Worm (Caenorhabditis elegans) whole organism, young adult: Measurements from ENCODE around the gene del-8.

ENCODE experiments used
- B0035.1 ChIP-seq: sonication (generic microtip); optimal IDR thresholded peaks from 2 replicates; lab custom pipeline; 2016; ENCODE audit warnings: missing genetic modification characterization, mild to moderate bottlenecking, missing compliant biosample characterization, missing genotype, missing genetic modification reagents
- Y53F4B.3 ChIP-seq: fragments of 200-800 bp; sonication (Bioruptor generic); IDR thresholded peaks from 2 replicates; pipeline ENCODE4 v1.3.6; 2022; ENCODE audit warnings: missing genetic modification reagents, missing genetic modification characterization, missing compliant biosample characterization
- atf-7 ChIP-seq: sonication (generic microtip); optimal IDR thresholded peaks from 2 replicates; lab custom pipeline; 2017; ENCODE audit warnings: mild to moderate bottlenecking, missing genetic modification characterization, missing compliant biosample characterization
- bed-2 ChIP-seq: fragments of 200-800 bp; sonication (Bioruptor generic); IDR thresholded peaks from 2 replicates; pipeline ENCODE4 v1.3.6; 2022; ENCODE audit warnings: missing genetic modification reagents, missing genetic modification characterization, missing compliant biosample characterization
- ceh-40 ChIP-seq: fragments of 200-800 bp; sonication (Bioruptor generic); IDR thresholded peaks from 2 replicates; pipeline ENCODE4 v1.3.6; 2022; ENCODE audit warnings: missing genetic modification characterization, missing compliant biosample characterization
- dox-1 ChIP-seq: fragments of 200-800 bp; sonication (Bioruptor generic); IDR thresholded peaks from 2 replicates; pipeline ENCODE4 v1.3.6; 2022; ENCODE audit warnings: missing genetic modification reagents, missing genetic modification characterization, missing compliant biosample characterization
- lin-26 ChIP-seq: fragments of 200-800 bp; sonication (Bioruptor generic); IDR thresholded peaks from 2 replicates; pipeline ENCODE4 v1.3.6; 2022; ENCODE audit warnings: missing genetic modification reagents, missing genetic modification characterization, missing compliant biosample characterization
- mxl-1 ChIP-seq: sonication (generic microtip); optimal IDR thresholded peaks from 2 replicates; lab custom pipeline; 2016; ENCODE audit warnings: missing genetic modification characterization, missing compliant biosample characterization
- sdz-38 ChIP-seq: sonication (generic microtip); optimal IDR thresholded peaks from 2 replicates; lab custom pipeline; 2016; ENCODE audit warnings: missing genotype, missing genetic modification characterization, missing compliant biosample characterization
- snpc-1.1 ChIP-seq: sonication (generic microtip); optimal IDR thresholded peaks from 2 replicates; lab custom pipeline; 2017; ENCODE audit warnings: missing genetic modification characterization, mild to moderate bottlenecking, missing compliant biosample characterization, antibody characterized with exemption, moderate library complexity, missing genotype, missing genetic modification reagents; ENCODE audit not compliant: insufficient read depth
- snpc-3.4 ChIP-seq: sonication (generic microtip); optimal IDR thresholded peaks from 2 replicates; lab custom pipeline; 2017; ENCODE audit warnings: missing genetic modification characterization, mild to moderate bottlenecking, missing compliant biosample characterization, antibody characterized with exemption, moderate library complexity, missing genotype, missing genetic modification reagents
- snpc-4 ChIP-seq, 5 experiments: fragments of 150-350 bp in 1 of 5; sonication (generic microtip) in 4 of 5; optimal IDR thresholded peaks; 2 replicates each; lab custom pipeline; 2014 to 2018; ENCODE audit warnings: missing genetic modification characterization in 5 of 5, missing biosample characterization in 3 of 5, antibody characterized with exemption in 2 of 5, mild to moderate bottlenecking in 2 of 5, missing compliant biosample characterization in 2 of 5, missing genotype in 2 of 5, moderate library complexity in 2 of 5, missing genetic modification reagents in 1 of 5
- xnd-1 ChIP-seq: sonication (generic microtip); optimal IDR thresholded peaks from 2 replicates; lab custom pipeline; 2016; ENCODE audit warnings: missing genotype, missing genetic modification reagents, missing genetic modification characterization, missing compliant biosample characterization

DNA sequence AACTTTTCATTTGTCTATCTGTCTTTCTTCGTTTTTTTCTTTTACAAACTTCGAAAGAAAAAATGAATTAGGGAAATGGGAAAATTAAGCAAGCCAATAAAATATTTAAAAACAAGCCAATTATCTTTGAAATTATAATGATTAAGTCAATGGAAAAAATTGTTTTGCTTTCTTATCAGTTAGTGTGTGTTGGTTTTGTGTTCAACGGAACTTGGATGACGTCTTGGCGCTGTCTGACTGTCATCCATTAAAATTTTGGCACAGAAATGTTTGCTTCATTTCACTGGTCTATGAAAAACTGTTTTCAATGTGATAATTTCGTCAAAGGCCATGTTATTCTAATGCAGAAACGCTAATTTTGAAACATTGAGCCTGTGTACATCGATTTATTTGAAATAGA is 38.7 kb upstream of the del-8 start:
- TF ChIP-seq B0035.1 (tag; lab: Kevin White, UChicago) (no peak), atf-7 (tag; lab: Kevin White, UChicago) (no peak), snpc-3.4 (no peak), bed-2 (GFP tag; lab: Robert Waterston, UW) (no peak), sdz-38 (tag; lab: Kevin White, UChicago) (no peak), Y53F4B.3 (GFP tag; lab: Robert Waterston, UW) (no peak), snpc-4 (GFP tag; optimal IDR thresholded peaks at IDR 0.05; lab: Kevin White, UChicago) (no peak), snpc-4 (tag; optimal IDR thresholded peaks at IDR 0.05; lab: Kevin White, UChicago) (no peak), ceh-40 (GFP tag; lab: Robert Waterston, UW) (no peak), xnd-1 (tag; lab: Kevin White, UChicago) (no peak), mxl-1 (tag; lab: Kevin White, UChicago) (no peak), lin-26 (no peak), dox-1 (GFP tag; lab: Robert Waterston, UW) (no peak), snpc-1.1 (tag; lab: Kevin White, UChicago) (no peak)
